Fruit fly (Drosophila melanogaster): Measurements from ENCODE around the gene Ada.

DNA sequence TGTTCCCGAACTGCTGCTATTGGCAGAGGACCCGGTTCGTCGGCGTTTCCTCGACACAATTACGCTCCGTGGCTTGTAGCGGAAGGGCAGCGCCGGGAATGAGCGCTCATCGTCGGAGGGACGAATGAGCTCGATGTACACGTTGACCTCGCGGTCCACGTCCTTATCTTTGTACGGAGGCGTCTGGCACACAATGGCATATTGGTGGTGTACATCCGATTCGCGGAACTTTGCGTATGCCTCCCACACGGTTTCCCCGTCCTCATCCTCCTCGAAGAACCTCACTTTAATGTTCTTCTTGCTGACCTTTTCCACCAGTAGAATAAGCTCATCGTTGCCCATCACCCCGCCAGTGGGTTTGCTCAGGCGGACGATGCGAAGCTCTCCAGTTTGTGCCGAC lies 19.2 kb upstream of the Ada start:
- no peak for TF ChIP-seq lola (GFP tag; optimal IDR thresholded peaks at IDR 0.05)
- TF ChIP-seq Abd-B (GFP tag; optimal IDR thresholded peaks at IDR 0.05) = no peak

All from whole organism, wandering third instar larva.